Fruit fly (Drosophila melanogaster) Kc167 (cell line): ENCODE results near the gene CG42876.

ENCODE experiments used
- Myc ChIP-seq: fragments of >200 bp; optimal IDR thresholded peaks from 2 replicates; lab custom pipeline; 2017; ENCODE audit warnings: missing external identifiers
- Sin3A ChIP-seq: fragments of >200 bp; optimal IDR thresholded peaks from 2 replicates; lab custom pipeline; 2018; ENCODE audit warnings: missing external identifiers
- h ChIP-seq: fragments of >200 bp; optimal IDR thresholded peaks from 3 replicates; lab custom pipeline; 2018; ENCODE audit warnings: missing external identifiers
- psq ChIP-seq: fragments of >200 bp; optimal IDR thresholded peaks from 2 replicates; lab custom pipeline; 2017; ENCODE audit warnings: missing external identifiers
- ttk ChIP-seq: sonication (Bioruptor generic); optimal IDR thresholded peaks from 2 replicates; lab custom pipeline; 2017; ENCODE audit warnings: missing external identifiers

dm6 chr2L:15760666-15761065, 51.3 kb downstream of the CG42876 start:
- no peak for TF ChIP-seq psq (lab: Kevin White, UChicago)
- no peak for TF ChIP-seq Sin3A (lab: Kevin White, UChicago)
- no peak for TF ChIP-seq Myc
- no peak for TF ChIP-seq h (lab: Kevin White, UChicago)
- TF ChIP-seq ttk (lab: Kevin White, UChicago): no peak
